Worm (Caenorhabditis elegans) whole organism, young adult: ENCODE results near the gene srw-21.

ENCODE experiments used
- B0261.1 ChIP-seq: sonication (generic microtip); optimal IDR thresholded peaks from 2 replicates; lab custom pipeline; 2016; ENCODE audit warnings: mild to moderate bottlenecking, missing genetic modification characterization, moderate library complexity, missing compliant biosample characterization
- B0336.3 ChIP-seq: fragments of 200-800 bp; sonication (Bioruptor generic); IDR thresholded peaks from 2 replicates; pipeline ENCODE4 v1.3.6; 2022; ENCODE audit warnings: missing genetic modification characterization, missing compliant biosample characterization
- C06A6.2 ChIP-seq: fragments of 200-800 bp; sonication (Bioruptor generic); conservative IDR thresholded peaks from 2 replicates; pipeline ENCODE4 v1.3.6; 2022; ENCODE audit warnings: missing genetic modification characterization, missing compliant biosample characterization
- C17E4.6 ChIP-seq: fragments of 200-800 bp; sonication (Bioruptor generic); IDR thresholded peaks from 2 replicates; pipeline ENCODE4 v1.3.6; 2022; ENCODE audit warnings: missing genetic modification reagents, missing genetic modification characterization, missing compliant biosample characterization
- D2030.7 ChIP-seq: fragments of 200-800 bp; sonication (Bioruptor generic); IDR thresholded peaks from 2 replicates; pipeline ENCODE4 v1.3.6; 2022; ENCODE audit warnings: missing genetic modification reagents, missing genetic modification characterization, missing compliant biosample characterization
- F22D6.2 ChIP-seq: sonication (generic microtip); optimal IDR thresholded peaks from 2 replicates; lab custom pipeline; 2016; ENCODE audit warnings: mild to moderate bottlenecking, missing genetic modification characterization, missing compliant biosample characterization
- F23B12.7 ChIP-seq: sonication (generic microtip); optimal IDR thresholded peaks from 2 replicates; lab custom pipeline; 2017; ENCODE audit warnings: missing genetic modification characterization, mild to moderate bottlenecking, missing compliant biosample characterization, antibody characterized with exemption, moderate library complexity; ENCODE audit not compliant: insufficient read depth
- F33H1.4 ChIP-seq: fragments of 200-800 bp; sonication (Bioruptor generic); IDR thresholded peaks from 2 replicates; pipeline ENCODE4 v1.3.6; 2022; ENCODE audit warnings: missing genetic modification reagents, missing genetic modification characterization, missing compliant biosample characterization
- F49E8.2 ChIP-seq: sonication (generic microtip); optimal IDR thresholded peaks from 3 replicates; lab custom pipeline; 2017; ENCODE audit warnings: missing genetic modification characterization, mild to moderate bottlenecking, missing compliant biosample characterization, antibody characterized with exemption, moderate library complexity; ENCODE audit not compliant: insufficient read depth
- F52B5.7 ChIP-seq: sonication (generic microtip); optimal IDR thresholded peaks from 2 replicates; lab custom pipeline; 2016; ENCODE audit warnings: mild to moderate bottlenecking, missing genetic modification characterization, missing compliant biosample characterization
- T26A5.8 ChIP-seq: sonication (generic microtip); optimal IDR thresholded peaks from 2 replicates; lab custom pipeline; 2016; ENCODE audit warnings: missing genetic modification characterization, missing compliant biosample characterization
- ZK185.1 ChIP-seq: sonication (generic microtip); optimal IDR thresholded peaks from 2 replicates; lab custom pipeline; 2016; ENCODE audit warnings: mild to moderate bottlenecking, missing genetic modification characterization, missing compliant biosample characterization; ENCODE audit not compliant: poor library complexity, severe bottlenecking
- aptf-2 ChIP-seq: fragments of 200-800 bp; sonication (Bioruptor generic); conservative IDR thresholded peaks from 2 replicates; pipeline ENCODE4 v1.3.6; 2022; ENCODE audit warnings: missing genetic modification reagents, missing genetic modification characterization, missing compliant biosample characterization
- aptf-3 ChIP-seq: fragments of 200-800 bp; sonication (Bioruptor generic); IDR thresholded peaks from 2 replicates; pipeline ENCODE4 v1.3.6; 2022; ENCODE audit warnings: missing genetic modification characterization, missing compliant biosample characterization
- atf-7 ChIP-seq: sonication (generic microtip); optimal IDR thresholded peaks from 2 replicates; lab custom pipeline; 2017; ENCODE audit warnings: mild to moderate bottlenecking, missing genetic modification characterization, missing compliant biosample characterization
- bed-1 ChIP-seq: fragments of 200-800 bp; sonication (Bioruptor generic); IDR thresholded peaks from 2 replicates; pipeline ENCODE4 v1.3.6; 2022; ENCODE audit warnings: missing genetic modification reagents, missing genetic modification characterization, missing compliant biosample characterization
- ceh-100 ChIP-seq: fragments of 200-800 bp; sonication (Bioruptor generic); IDR thresholded peaks from 2 replicates; pipeline ENCODE4 v1.3.6; 2022; ENCODE audit warnings: missing genetic modification reagents, missing genetic modification characterization, missing compliant biosample characterization
- ceh-27 ChIP-seq: fragments of 200-800 bp; sonication (Bioruptor generic); optimal IDR thresholded peaks from 2 replicates; lab custom pipeline; 2018; ENCODE audit warnings: mild to moderate bottlenecking, missing genetic modification characterization, moderate library complexity, missing compliant biosample characterization
- die-1 ChIP-seq: sonication (generic microtip); optimal IDR thresholded peaks from 2 replicates; lab custom pipeline; 2016; ENCODE audit warnings: missing genotype, mild to moderate bottlenecking, missing genetic modification characterization, missing compliant biosample characterization
- dox-1 ChIP-seq: fragments of 200-800 bp; sonication (Bioruptor generic); IDR thresholded peaks from 2 replicates; pipeline ENCODE4 v1.3.6; 2022; ENCODE audit warnings: missing genetic modification reagents, missing genetic modification characterization, missing compliant biosample characterization
- egrh-3 ChIP-seq: fragments of 200-800 bp; sonication (Bioruptor generic); IDR thresholded peaks from 2 replicates; pipeline ENCODE4 v1.3.6; 2022; ENCODE audit warnings: missing genetic modification reagents, missing genetic modification characterization, missing compliant biosample characterization
- ekl-4 ChIP-seq: fragments of 200-800 bp; sonication (Bioruptor generic); IDR thresholded peaks from 2 replicates; pipeline ENCODE4 v1.3.6; 2022; ENCODE audit warnings: missing genetic modification reagents, missing genetic modification characterization, missing compliant biosample characterization
- fkh-3 ChIP-seq: sonication (generic microtip); optimal IDR thresholded peaks from 2 replicates; lab custom pipeline; 2016; ENCODE audit warnings: mild to moderate bottlenecking, missing genetic modification characterization, missing compliant biosample characterization
- him-1 ChIP-seq: sonication (generic microtip); optimal IDR thresholded peaks from 2 replicates; lab custom pipeline; 2016; ENCODE audit warnings: missing genotype, missing genetic modification reagents, missing genetic modification characterization, missing compliant biosample characterization
- hmg-1.2 ChIP-seq: fragments of 200-800 bp; sonication (Bioruptor generic); IDR thresholded peaks from 2 replicates; pipeline ENCODE4 v1.3.6; 2022; ENCODE audit warnings: missing genetic modification reagents, missing genetic modification characterization, missing compliant biosample characterization
- hsf-1 ChIP-seq: fragments of 200-800 bp; sonication (Bioruptor generic); IDR thresholded peaks from 2 replicates; pipeline ENCODE4 v1.3.6; 2022; ENCODE audit warnings: missing genetic modification reagents, missing genetic modification characterization, missing compliant biosample characterization
- lag-1 ChIP-seq: fragments of 200-800 bp; sonication (Bioruptor generic); IDR thresholded peaks from 2 replicates; pipeline ENCODE4 v1.3.6; 2022; ENCODE audit warnings: missing genetic modification reagents, missing genetic modification characterization, missing compliant biosample characterization
- lin-26 ChIP-seq: fragments of 200-800 bp; sonication (Bioruptor generic); IDR thresholded peaks from 2 replicates; pipeline ENCODE4 v1.3.6; 2022; ENCODE audit warnings: missing genetic modification reagents, missing genetic modification characterization, missing compliant biosample characterization
- lsl-1 ChIP-seq: fragments of 200-800 bp; sonication (Bioruptor generic); optimal IDR thresholded peaks from 2 replicates; lab custom pipeline; 2018; ENCODE audit warnings: mild to moderate bottlenecking, missing genetic modification characterization, moderate library complexity, missing compliant biosample characterization
- lsy-27 ChIP-seq: sonication (generic microtip); optimal IDR thresholded peaks from 2 replicates; lab custom pipeline; 2017; ENCODE audit warnings: missing genetic modification characterization, mild to moderate bottlenecking, missing compliant biosample characterization, antibody characterized with exemption, missing genotype, borderline replicate concordance; ENCODE audit not compliant: insufficient read depth
- madf-6 ChIP-seq: fragments of 200-800 bp; sonication (Bioruptor generic); IDR thresholded peaks from 2 replicates; pipeline ENCODE4 v1.3.6; 2022; ENCODE audit warnings: missing genetic modification reagents, missing genetic modification characterization, missing compliant biosample characterization
- mcd-1 ChIP-seq: fragments of 200-800 bp; sonication (Bioruptor generic); IDR thresholded peaks from 2 replicates; pipeline ENCODE4 v1.3.6; 2022; ENCODE audit warnings: missing genetic modification reagents, missing genetic modification characterization, missing compliant biosample characterization
- mel-28 ChIP-seq: sonication (generic microtip); optimal IDR thresholded peaks from 2 replicates; lab custom pipeline; 2016; ENCODE audit warnings: borderline replicate concordance, mild to moderate bottlenecking, missing genetic modification characterization, missing compliant biosample characterization
- nfya-1 ChIP-seq: sonication (generic microtip); optimal IDR thresholded peaks from 2 replicates; lab custom pipeline; 2017; ENCODE audit warnings: antibody characterized with exemption, missing compliant biosample characterization, missing genetic modification characterization, borderline replicate concordance; ENCODE audit not compliant: insufficient read depth
- nhr-80 ChIP-seq: sonication (generic microtip); optimal IDR thresholded peaks from 2 replicates; lab custom pipeline; 2016; ENCODE audit warnings: missing genetic modification characterization, missing compliant biosample characterization
- nhr-90 ChIP-seq: sonication (generic microtip); optimal IDR thresholded peaks from 2 replicates; lab custom pipeline; 2016; ENCODE audit warnings: missing genotype, mild to moderate bottlenecking, missing genetic modification characterization, missing compliant biosample characterization
- pbrm-1 ChIP-seq: fragments of 200-800 bp; sonication (Bioruptor generic); IDR thresholded peaks from 2 replicates; pipeline ENCODE4 v1.3.6; 2022; ENCODE audit warnings: missing genetic modification reagents, missing genetic modification characterization, missing compliant biosample characterization
- rcor-1 ChIP-seq: fragments of 200-800 bp; sonication (Bioruptor generic); IDR thresholded peaks from 2 replicates; pipeline ENCODE4 v1.3.6; 2022; ENCODE audit warnings: missing genetic modification reagents, missing genetic modification characterization, missing compliant biosample characterization
- repo-1 ChIP-seq: sonication (generic microtip); optimal IDR thresholded peaks from 2 replicates; lab custom pipeline; 2017; ENCODE audit warnings: mild to moderate bottlenecking, missing genetic modification characterization, missing compliant biosample characterization
- snpc-1.3 ChIP-seq: sonication (generic microtip); optimal IDR thresholded peaks from 2 replicates; lab custom pipeline; 2017; ENCODE audit warnings: missing genetic modification characterization, mild to moderate bottlenecking, missing compliant biosample characterization, antibody characterized with exemption, moderate library complexity, missing genotype, missing genetic modification reagents; ENCODE audit not compliant: insufficient read depth
- snpc-4 ChIP-seq, 5 experiments: fragments of 150-350 bp in 1 of 5; sonication (generic microtip) in 4 of 5; optimal IDR thresholded peaks; 2 replicates each; lab custom pipeline; 2014 to 2018; ENCODE audit warnings: missing genetic modification characterization in 5 of 5, missing biosample characterization in 3 of 5, antibody characterized with exemption in 2 of 5, mild to moderate bottlenecking in 2 of 5, missing compliant biosample characterization in 2 of 5, missing genotype in 2 of 5, moderate library complexity in 2 of 5, missing genetic modification reagents in 1 of 5
- tbp1 ChIP-seq: fragments of 200-800 bp; sonication (Bioruptor generic); optimal IDR thresholded peaks from 2 replicates; lab custom pipeline; 2018; ENCODE audit warnings: mild to moderate bottlenecking, missing genetic modification characterization, missing compliant biosample characterization
- zfh-2 ChIP-seq: fragments of 200-800 bp; sonication (Bioruptor generic); conservative IDR thresholded peaks from 2 replicates; pipeline ENCODE4 v1.3.6; 2022; ENCODE audit warnings: missing genetic modification reagents, missing genetic modification characterization, missing compliant biosample characterization
- zim-3 ChIP-seq: sonication (generic microtip); optimal IDR thresholded peaks from 2 replicates; lab custom pipeline; 2017; ENCODE audit warnings: mild to moderate bottlenecking, missing genetic modification characterization, moderate library complexity, missing compliant biosample characterization
- ztf-18 ChIP-seq: sonication (generic microtip); optimal IDR thresholded peaks from 2 replicates; lab custom pipeline; 2016; ENCODE audit warnings: missing genotype, mild to moderate bottlenecking, missing genetic modification characterization, missing compliant biosample characterization
- ztf-26 ChIP-seq: sonication (generic microtip); optimal IDR thresholded peaks from 2 replicates; lab custom pipeline; 2017; ENCODE audit warnings: missing genetic modification characterization, missing compliant biosample characterization

Gene srw-21

ce11 chrV:15515365-15515764 lies 27.5 kb downstream of the srw-21 start:
- TF ChIP-seq hmg-1.2 (GFP tag; lab: Robert Waterston, UW) (peak; percentile 41; the same call in 1 of the 2 replicates), die-1 (tag; lab: Kevin White, UChicago) (peak; percentile 40), repo-1 (tag; lab: Kevin White, UChicago) (no peak), bed-1 (GFP tag; lab: Robert Waterston, UW) (no peak), F22D6.2 (tag; lab: Kevin White, UChicago) (no peak), ceh-100 (no peak), atf-7 (no peak), dox-1 (GFP tag; lab: Robert Waterston, UW) (peak; percentile 77), lsl-1 (GFP tag; lab: Kevin White, UChicago) (peak; percentile 40), F49E8.2 (tag; lab: Kevin White, UChicago) (peak; percentile 22), zim-3 (peak; percentile 54), lag-1 (no peak), C17E4.6 (GFP tag; lab: Robert Waterston, UW) (no peak), madf-6 (GFP tag; lab: Robert Waterston, UW) (peak; percentile 23; the same call in 1 of the 2 replicates), aptf-3 (GFP tag; lab: Robert Waterston, UW) (no peak), F33H1.4 (peak; percentile 54; the same call in 1 of the 2 replicates), fkh-3 (no peak), him-1 (tag; lab: Kevin White, UChicago) (peak; percentile 65), snpc-1.3 (tag; lab: Kevin White, UChicago) (no peak), ztf-26 (tag; lab: Kevin White, UChicago) (peak; percentile 13), B0261.1 (tag; lab: Kevin White, UChicago) (peak; percentile 77), rcor-1 (GFP tag; lab: Robert Waterston, UW) (no peak), nfya-1 (tag; lab: Kevin White, UChicago) (no peak), lsy-27 (tag; lab: Kevin White, UChicago) (no peak), T26A5.8 (tag; lab: Kevin White, UChicago) (no peak), lin-26 (peak; percentile 75; the same call in 1 of the 2 replicates), tbp1 (GFP tag; lab: Kevin White, UChicago) (peak; percentile 89), D2030.7 (peak; percentile 66), C06A6.2 (GFP tag; lab: Robert Waterston, UW) (no peak), ZK185.1 (tag; lab: Kevin White, UChicago) (no peak), ekl-4 (GFP tag; lab: Robert Waterston, UW) (no peak), pbrm-1 (GFP tag; lab: Robert Waterston, UW) (peak; percentile 63), nhr-90 (tag; lab: Kevin White, UChicago) (peak; percentile 51), ztf-18 (peak; percentile 5), F23B12.7 (peak; percentile 33), mel-28 (tag; lab: Kevin White, UChicago) (no peak), F52B5.7 (tag; lab: Kevin White, UChicago) (peak; percentile 16), nhr-80 (tag; lab: Kevin White, UChicago) (peak; percentile 17), aptf-2 (GFP tag; lab: Robert Waterston, UW) (0 out of 2 replicates have a peak, but pooled peaks have one; percentile 32), mcd-1 (GFP tag; lab: Robert Waterston, UW) (0 out of 2 replicates have a peak, but pooled peaks have one; percentile 8), B0336.3 (GFP tag; lab: Robert Waterston, UW) (no peak), egrh-3 (GFP tag; lab: Robert Waterston, UW) (no peak), zfh-2 (peak; percentile 50; the same call in 1 of the 2 replicates), snpc-4 (GFP tag; optimal IDR thresholded peaks at IDR 0.05; lab: Kevin White, UChicago) (no peak), snpc-4 (tag; optimal IDR thresholded peaks at IDR 0.05; lab: Kevin White, UChicago) (peak in 1 of 4 experiments; percentile 45), ceh-27 (GFP tag; lab: Kevin White, UChicago) (peak; percentile 39), hsf-1 (GFP tag; lab: Robert Waterston, UW) (0 out of 2 replicates have a peak, but pooled peaks have one; percentile 10)
